Worm (Caenorhabditis elegans) whole organism, L1 larva: Measurements from ENCODE around the gene C35B1.9.
"Not testable (repeated sequence)": the region's sequence is repeated elsewhere in the genome, so short reads cannot be mapped to it uniquely, and the experiment has no call there.

ENCODE experiments used
- blmp-1 ChIP-seq: fragments of 150-350 bp; optimal IDR thresholded peaks from 2 replicates; lab custom pipeline; 2014; ENCODE audit warnings: missing biosample characterization, missing genetic modification characterization
- hpl-2 ChIP-seq: fragments of 150-350 bp; optimal IDR thresholded peaks from 2 replicates; lab custom pipeline; 2014; ENCODE audit warnings: missing biosample characterization, missing genetic modification reagents, missing genetic modification characterization
- pax-3 ChIP-seq: fragments of 200-800 bp; sonication (Bioruptor generic); optimal IDR thresholded peaks from 2 replicates; lab custom pipeline; 2018; ENCODE audit warnings: mild to moderate bottlenecking, missing genetic modification characterization, moderate library complexity, missing compliant biosample characterization
- unc-86 ChIP-seq: sonication (generic microtip); optimal IDR thresholded peaks from 2 replicates; lab custom pipeline; 2016; ENCODE audit warnings: missing genetic modification characterization, missing compliant biosample characterization
- ztf-11 ChIP-seq, 2 experiments: sonication (generic microtip); optimal IDR thresholded peaks; 2 replicates each; lab custom pipeline; 2016 to 2017; ENCODE audit warnings: missing genetic modification characterization in 2 of 2, missing biosample characterization in 1 of 2, missing compliant biosample characterization in 1 of 2

ce11 chrIV:4125657-4126056, 44.9 kb upstream of the C35B1.9 start, which contains the start of gene F49F1.7:
- TF ChIP-seq pax-3 (tag; lab: Kevin White, UChicago); unc-86; hpl-2 (GFP tag; lab: Kevin White, UChicago); blmp-1; ztf-11 (tag; optimal IDR thresholded peaks at IDR 0.05; lab: Kevin White, UChicago): not testable (repeated sequence)
